Fruit fly (Drosophila melanogaster): ENCODE results near the gene tio.

DNA sequence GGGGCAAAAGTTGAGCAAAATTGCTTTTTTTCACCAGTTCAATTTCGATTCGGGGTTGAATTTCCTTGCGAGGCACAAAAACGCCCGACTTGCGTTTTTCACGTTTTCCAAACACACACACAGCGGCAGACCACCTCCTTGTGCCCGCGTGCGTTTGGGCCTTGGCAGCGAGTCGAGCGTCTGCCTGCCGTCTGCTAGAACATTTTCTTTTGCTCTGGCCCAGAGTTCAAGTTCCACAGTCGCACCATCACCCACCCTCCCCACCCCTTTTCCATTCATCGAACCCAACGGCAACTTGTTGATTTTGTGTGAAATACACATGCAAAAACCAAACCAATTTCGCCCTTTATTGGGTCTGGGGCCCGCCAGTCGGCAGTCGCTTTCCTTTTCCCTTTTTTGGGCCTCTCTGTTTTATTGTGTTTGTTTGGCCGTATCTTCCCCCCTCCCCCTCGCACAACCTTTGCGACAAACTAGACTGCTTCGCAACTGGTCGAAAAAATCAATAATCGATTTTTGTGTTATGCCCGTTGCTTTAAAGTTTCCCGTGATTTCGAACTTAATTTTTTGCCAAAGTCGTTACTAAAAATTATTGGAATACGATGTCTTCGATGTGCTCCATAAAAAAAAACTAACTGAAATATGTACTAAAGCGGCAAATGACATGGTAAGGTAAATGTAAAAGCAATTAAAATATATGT, 48.2 kb upstream of the tio start:
- no peak for TF ChIP-seq Crg-1 (GFP tag; optimal IDR thresholded peaks at IDR 0.05)
- no peak for TF ChIP-seq CG14711 (tag; optimal IDR thresholded peaks at IDR 0.05)
- no peak for TF ChIP-seq Mnt (GFP tag; optimal IDR thresholded peaks at IDR 0.05)
- no peak for TF ChIP-seq CG12768 (GFP tag; optimal IDR thresholded peaks at IDR 0.05)
- TF ChIP-seq cnc (optimal IDR thresholded peaks at IDR 0.05), result no peak
- TF ChIP-seq pad (GFP tag; optimal IDR thresholded peaks at IDR 0.05), result no peak
- TF ChIP-seq CG33017 (tag; optimal IDR thresholded peaks at IDR 0.05), result no peak
